Fruit fly (Drosophila melanogaster) whole organism, pupa: Measurements from ENCODE around the gene CG34456.

ENCODE experiments used
- CG10348 ChIP-seq: fragments of 200-800 bp; sonication (Bioruptor generic); IDR thresholded peaks from 2 replicates; pipeline ENCODE4 v1.3.6; 2022; ENCODE audit warnings: missing biosample characterization, missing genetic modification characterization
- CG12605 ChIP-seq: fragments of 200-800 bp; sonication (Bioruptor generic); IDR thresholded peaks from 2 replicates; pipeline ENCODE4 v1.3.6; 2022; ENCODE audit warnings: missing biosample characterization, missing genetic modification characterization
- CG13204 ChIP-seq: fragments of 200-800 bp; sonication (Bioruptor generic); optimal IDR thresholded peaks from 2 replicates; lab custom pipeline; 2018; ENCODE audit warnings: missing biosample characterization, mild to moderate bottlenecking, missing genetic modification characterization, moderate library complexity
- CG14655 ChIP-seq: fragments of 200-800 bp; sonication (Bioruptor generic); optimal IDR thresholded peaks from 3 replicates; lab custom pipeline; 2017; ENCODE audit warnings: mild to moderate bottlenecking, missing biosample characterization, missing genetic modification reagents, missing genetic modification characterization
- CG15710 ChIP-seq: fragments of 200-800 bp; sonication (Bioruptor generic); optimal IDR thresholded peaks from 2 replicates; lab custom pipeline; 2018; ENCODE audit warnings: missing biosample characterization, mild to moderate bottlenecking, missing genetic modification characterization, moderate library complexity
- CG17806 ChIP-seq: fragments of 200-800 bp; sonication (Bioruptor generic); optimal IDR thresholded peaks from 2 replicates; lab custom pipeline; 2018; ENCODE audit warnings: missing biosample characterization, mild to moderate bottlenecking, missing genetic modification characterization, moderate library complexity
- CG32121 ChIP-seq: fragments of 200-800 bp; sonication (Bioruptor generic); IDR thresholded peaks from 2 replicates; pipeline ENCODE4 v1.3.6; 2022; ENCODE audit warnings: missing biosample characterization, missing genetic modification characterization
- CG34367 ChIP-seq: fragments of 200-800 bp; sonication (Bioruptor generic); optimal IDR thresholded peaks from 2 replicates; lab custom pipeline; 2018; ENCODE audit warnings: missing biosample characterization, mild to moderate bottlenecking, missing genetic modification characterization
- CG4496 ChIP-seq: fragments of 200-800 bp; sonication (Bioruptor generic); IDR thresholded peaks from 3 replicates; pipeline ENCODE4 v1.3.6; 2022; ENCODE audit warnings: missing biosample characterization, missing genetic modification characterization
- CG8159 ChIP-seq: fragments of 200-800 bp; sonication (Bioruptor generic); optimal IDR thresholded peaks from 3 replicates; lab custom pipeline; 2018; ENCODE audit warnings: missing biosample characterization, mild to moderate bottlenecking, missing genetic modification characterization, moderate library complexity
- CG8301 ChIP-seq: fragments of 200-800 bp; sonication (Bioruptor generic); optimal IDR thresholded peaks from 2 replicates; lab custom pipeline; 2018; ENCODE audit warnings: missing biosample characterization, mild to moderate bottlenecking, missing genetic modification characterization
- CG9948 ChIP-seq: fragments of 200-800 bp; sonication (Bioruptor generic); optimal IDR thresholded peaks from 2 replicates; lab custom pipeline; 2018; ENCODE audit warnings: missing biosample characterization, mild to moderate bottlenecking, missing genetic modification characterization, moderate library complexity
- D1 ChIP-seq: fragments of 200-800 bp; sonication (Bioruptor generic); optimal IDR thresholded peaks from 2 replicates; lab custom pipeline; 2018; ENCODE audit warnings: missing biosample characterization, mild to moderate bottlenecking, missing genetic modification characterization, moderate library complexity
- EcR ChIP-seq: fragments of 200-800 bp; sonication (Bioruptor generic); optimal IDR thresholded peaks from 3 replicates; lab custom pipeline; 2019; ENCODE audit warnings: missing biosample characterization, missing genetic modification characterization, mild to moderate bottlenecking, moderate library complexity, missing genetic modification reagents
- Ets98B ChIP-seq: fragments of 200-800 bp; sonication (Bioruptor generic); IDR thresholded peaks from 2 replicates; pipeline ENCODE4 v1.3.6; 2022; ENCODE audit warnings: missing biosample characterization, missing genetic modification characterization
- Pif1A ChIP-seq: fragments of 200-800 bp; sonication (Bioruptor generic); optimal IDR thresholded peaks from 3 replicates; lab custom pipeline; 2016; ENCODE audit warnings: missing biosample characterization, missing genetic modification characterization
- Pif1B ChIP-seq: fragments of 200-800 bp; sonication (Bioruptor generic); optimal IDR thresholded peaks from 3 replicates; lab custom pipeline; 2016; ENCODE audit warnings: missing biosample characterization, missing genetic modification characterization
- Snoo ChIP-seq: fragments of 200-800 bp; sonication (Bioruptor generic); optimal IDR thresholded peaks from 3 replicates; lab custom pipeline; 2017; ENCODE audit warnings: missing biosample characterization, mild to moderate bottlenecking, missing genetic modification characterization, inconsistent platforms
- fd96Ca ChIP-seq: fragments of 200-800 bp; sonication (Bioruptor generic); IDR thresholded peaks from 3 replicates; pipeline ENCODE4 v1.3.6; 2022; ENCODE audit warnings: missing biosample characterization, missing genetic modification characterization
- gl ChIP-seq: fragments of 200-800 bp; sonication (Bioruptor generic); optimal IDR thresholded peaks from 2 replicates; lab custom pipeline; 2018; ENCODE audit warnings: missing biosample characterization, mild to moderate bottlenecking, missing genetic modification characterization
- rn ChIP-seq: fragments of 200-800 bp; sonication (Bioruptor generic); IDR thresholded peaks from 2 replicates; pipeline ENCODE4 v1.3.6; 2022; ENCODE audit warnings: missing biosample characterization, missing genetic modification characterization

The CG34456 gene

dm6 chr3L:9373374-9374004 is 11.6 kb downstream of the CG34456 start:
- TF ChIP-seq CG4496 = peak; percentile 93
- peak; percentile 44 for TF ChIP-seq CG34367 (tag; lab: Kevin White, UChicago)
- TF ChIP-seq CG32121 (GFP tag; lab: Robert Waterston, UW) = peak; percentile 89
- peak; percentile 67 for TF ChIP-seq CG9948 (tag; lab: Kevin White, UChicago)
- TF ChIP-seq CG8301 (tag; lab: Kevin White, UChicago) = peak; percentile 70
- peak; percentile 73 for TF ChIP-seq CG8159 (tag; lab: Kevin White, UChicago)
- TF ChIP-seq Snoo (tag; lab: Kevin White, UChicago) = peak; percentile 67
- TF ChIP-seq CG14655 (GFP tag; lab: Kevin White, UChicago) = peak; percentile 84
- peak; percentile 16 for TF ChIP-seq Pif1A (GFP tag; lab: Kevin White, UChicago)
- TF ChIP-seq EcR = peak; percentile 90
- TF ChIP-seq CG13204 (GFP tag; lab: Kevin White, UChicago) = no peak
- peak; percentile 74 for TF ChIP-seq CG17806 (tag; lab: Kevin White, UChicago)
- peak; percentile 82 for TF ChIP-seq fd96Ca (GFP tag; lab: Robert Waterston, UW)
- TF ChIP-seq CG10348 = peak; percentile 6; the same call in 1 of the 2 replicates
- TF ChIP-seq CG15710 (tag; lab: Kevin White, UChicago) = peak; percentile 70
- peak; percentile 88 for TF ChIP-seq Ets98B (GFP tag; lab: Robert Waterston, UW)
- no peak for TF ChIP-seq D1
- TF ChIP-seq gl (tag; lab: Kevin White, UChicago) = peak; percentile 19
- TF ChIP-seq CG12605 (GFP tag; lab: Robert Waterston, UW) = peak; percentile 81
- peak; percentile 73 for TF ChIP-seq Pif1B (GFP tag; lab: Kevin White, UChicago)
- peak; percentile 64 for TF ChIP-seq rn

- no peak for TF ChIP-seq rn
- TF ChIP-seq D1 = no peak
- TF ChIP-seq CG8301 (tag; lab: Kevin White, UChicago) = no peak
- no peak for TF ChIP-seq CG13204 (GFP tag; lab: Kevin White, UChicago)
- no peak for TF ChIP-seq CG34367 (tag; lab: Kevin White, UChicago)
- TF ChIP-seq gl (tag; lab: Kevin White, UChicago) = no peak
- TF ChIP-seq fd96Ca (GFP tag; lab: Robert Waterston, UW) = no peak
- no peak for TF ChIP-seq EcR
- no peak for TF ChIP-seq CG15710 (tag; lab: Kevin White, UChicago)
- TF ChIP-seq Snoo (tag; lab: Kevin White, UChicago) = no peak
- no peak for TF ChIP-seq Pif1A (GFP tag; lab: Kevin White, UChicago)
- TF ChIP-seq CG12605 (GFP tag; lab: Robert Waterston, UW) = no peak
- no peak for TF ChIP-seq Pif1B (GFP tag; lab: Kevin White, UChicago)
Observed at dm6 chr3L:9375130-9375529, 13.2 kb downstream of the CG34456 start, which contains the start of gene CG4461. TSS of gene CG4461 (plus strand) at chr3L:9375430.

dm6 chr3L:9376573-9376972 is 14.7 kb downstream of the CG34456 start:
- TF ChIP-seq Snoo (tag; lab: Kevin White, UChicago) = no peak
- no peak for TF ChIP-seq CG8301 (tag; lab: Kevin White, UChicago)
- TF ChIP-seq CG13204 (GFP tag; lab: Kevin White, UChicago) = no peak
- TF ChIP-seq CG10348 = no peak
- no peak for TF ChIP-seq EcR
- no peak for TF ChIP-seq CG17806 (tag; lab: Kevin White, UChicago)
- no peak for TF ChIP-seq gl (tag; lab: Kevin White, UChicago)
- no peak for TF ChIP-seq D1
- TF ChIP-seq CG4496 = no peak
- no peak for TF ChIP-seq rn
- no peak for TF ChIP-seq fd96Ca (GFP tag; lab: Robert Waterston, UW)
- no peak for TF ChIP-seq Ets98B (GFP tag; lab: Robert Waterston, UW)
- no peak for TF ChIP-seq CG34367 (tag; lab: Kevin White, UChicago)
- no peak for TF ChIP-seq CG15710 (tag; lab: Kevin White, UChicago)
- TF ChIP-seq Pif1A (GFP tag; lab: Kevin White, UChicago) = no peak
- no peak for TF ChIP-seq CG8159 (tag; lab: Kevin White, UChicago)
- no peak for TF ChIP-seq CG9948 (tag; lab: Kevin White, UChicago)

dm6 chr3L:9377198-9378035 is 15.5 kb downstream of the CG34456 start, which contains the start of gene Hsp26:
TSS of gene Hsp26 (minus strand) at chr3L:9377427.
- TF ChIP-seq CG34367 (tag; lab: Kevin White, UChicago) (peak; percentile 85), CG32121 (GFP tag; lab: Robert Waterston, UW) (peak; percentile 95), Snoo (tag; lab: Kevin White, UChicago) (peak; percentile 88), EcR (peak; percentile 97), Pif1B (GFP tag; lab: Kevin White, UChicago) (peak; percentile 93), CG14655 (GFP tag; lab: Kevin White, UChicago) (peak; percentile 90), CG9948 (tag; lab: Kevin White, UChicago) (peak; percentile 87), fd96Ca (GFP tag; lab: Robert Waterston, UW) (peak; percentile 70), CG13204 (GFP tag; lab: Kevin White, UChicago) (no peak), rn (peak; percentile 78), Ets98B (GFP tag; lab: Robert Waterston, UW) (peak; percentile 95), CG10348 (0 out of 2 replicates have a peak, but pooled peaks have one; percentile 34), CG8301 (tag; lab: Kevin White, UChicago) (peak; percentile 89), CG17806 (tag; lab: Kevin White, UChicago) (peak; percentile 89), D1 (no peak), CG12605 (GFP tag; lab: Robert Waterston, UW) (peak; percentile 93), CG8159 (tag; lab: Kevin White, UChicago) (peak; percentile 88), CG4496 (peak; percentile 95), gl (tag; lab: Kevin White, UChicago) (peak; percentile 85), Pif1A (GFP tag; lab: Kevin White, UChicago) (peak; percentile 95), CG15710 (tag; lab: Kevin White, UChicago) (peak; percentile 79)
